Fruit fly (Drosophila melanogaster) whole organism, wandering third instar larva: ENCODE measurements around the gene Tdrd3.

Experiments
- Dfd ChIP-seq: fragments of >200 bp; optimal IDR thresholded peaks from 2 replicates; lab custom pipeline; 2017; ENCODE audit warnings: missing biosample characterization, missing genetic modification characterization
- Mio ChIP-seq: sonication (Bioruptor generic); optimal IDR thresholded peaks from 2 replicates; lab custom pipeline; 2016; ENCODE audit warnings: missing biosample characterization, missing genetic modification characterization
- fru ChIP-seq: fragments of 200-800 bp; sonication (Bioruptor generic); optimal IDR thresholded peaks from 3 replicates; lab custom pipeline; 2016; ENCODE audit warnings: missing biosample characterization, mild to moderate bottlenecking, missing genetic modification characterization

DNA sequence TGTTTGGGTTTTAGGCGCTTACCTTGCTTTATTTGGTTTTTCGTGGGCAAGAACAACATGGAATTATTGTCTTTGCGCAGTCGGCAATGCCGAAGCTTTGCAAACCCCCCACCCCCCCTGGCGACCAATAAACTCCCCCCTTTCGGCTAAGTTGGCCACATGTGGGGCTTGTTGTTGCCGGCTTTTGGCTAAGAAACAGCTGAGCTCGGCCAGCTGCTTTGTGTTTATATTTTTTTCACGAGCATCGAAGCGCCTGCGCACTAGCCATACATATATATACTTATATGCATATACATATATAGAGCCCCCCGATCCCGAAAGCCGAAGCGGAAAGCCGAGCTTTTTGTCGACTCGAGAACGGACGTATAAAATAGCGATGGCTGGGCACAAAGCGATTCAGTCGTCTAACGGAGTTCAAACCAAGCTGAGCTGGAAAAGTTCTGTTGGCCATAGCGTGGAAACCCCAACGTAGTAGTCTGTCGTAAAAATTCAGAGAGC is 18.2 kb downstream of the Tdrd3 start, which contains the start of gene CG17839:
- TF ChIP-seq Mio (GFP tag; lab: Kevin White, UChicago) (no peak), fru (GFP tag; lab: Kevin White, UChicago) (no peak), Dfd (no peak)
